Worm (Caenorhabditis elegans) whole organism, L4 larva: Measurements from ENCODE around the gene nsun-5.
A peak's percentile ranks its signal among the peaks of the same experiment; 100 is the strongest.
"Not testable (repeated sequence)": the region's sequence is repeated elsewhere in the genome, so short reads cannot be mapped to it uniquely, and the experiment has no call there.

Source experiments
- D1046.2 ChIP-seq: fragments of 200-800 bp; sonication (Bioruptor generic); IDR thresholded peaks from 2 replicates; pipeline ENCODE4 v1.3.6; 2022; ENCODE audit warnings: missing genetic modification characterization, missing compliant biosample characterization
- F49E8.2 ChIP-seq: sonication (generic microtip); optimal IDR thresholded peaks from 2 replicates; lab custom pipeline; 2016; ENCODE audit warnings: missing compliant biosample characterization, mild to moderate bottlenecking, missing genetic modification characterization, borderline replicate concordance
- T20F7.1 ChIP-seq: fragments of 200-800 bp; sonication (Bioruptor generic); optimal IDR thresholded peaks from 2 replicates; lab custom pipeline; 2018; ENCODE audit warnings: mild to moderate bottlenecking, missing genetic modification characterization, missing compliant biosample characterization
- Y105C5A.15 ChIP-seq: fragments of 200-800 bp; sonication (Bioruptor generic); IDR thresholded peaks from 2 replicates; pipeline ENCODE4 v1.3.6; 2022; ENCODE audit warnings: missing genetic modification characterization, missing compliant biosample characterization
- Y75B8A.6 ChIP-seq: fragments of 200-800 bp; sonication (Bioruptor generic); IDR thresholded peaks from 2 replicates; pipeline ENCODE4 v1.3.6; 2022; ENCODE audit warnings: missing genetic modification reagents, missing genetic modification characterization, missing compliant biosample characterization
- aha-1 ChIP-seq: fragments of 150-350 bp; peaks from one replicate; lab custom pipeline; 2014; ENCODE audit warnings: missing biosample characterization, missing genetic modification characterization
- aly-2 ChIP-seq: sonication (generic microtip); optimal IDR thresholded peaks from 2 replicates; lab custom pipeline; 2018; ENCODE audit warnings: missing biosample characterization, missing genetic modification characterization
- attf-4 ChIP-seq: sonication (generic microtip); optimal IDR thresholded peaks from 3 replicates; lab custom pipeline; 2017; ENCODE audit warnings: missing biosample characterization, missing genetic modification characterization
- daf-16 ChIP-seq, 3 experiments: sonication (generic microtip); optimal IDR thresholded peaks; 2 replicates each; lab custom pipeline; 2016 to 2017; ENCODE audit warnings: missing genetic modification characterization in 3 of 3, missing genetic modification reagents in 3 of 3, mild to moderate bottlenecking in 2 of 3, missing compliant biosample characterization in 2 of 3, missing biosample characterization in 1 of 3, moderate library complexity in 1 of 3
- dmd-6 ChIP-seq: fragments of 200-800 bp; sonication (Bioruptor generic); IDR thresholded peaks from 2 replicates; pipeline ENCODE4 v1.3.6; 2022; ENCODE audit warnings: missing genetic modification reagents, missing genetic modification characterization, missing compliant biosample characterization
- dve-1 ChIP-seq: sonication (generic microtip); optimal IDR thresholded peaks from 2 replicates; lab custom pipeline; 2017; ENCODE audit warnings: antibody characterized with exemption, mild to moderate bottlenecking, missing genetic modification characterization, missing compliant biosample characterization; ENCODE audit not compliant: insufficient read depth
- egl-43 ChIP-seq: fragments of 200-800 bp; sonication (Bioruptor generic); IDR thresholded peaks from 2 replicates; pipeline ENCODE4 v1.3.6; 2022; ENCODE audit warnings: missing genetic modification reagents, missing genetic modification characterization, missing compliant biosample characterization
- lim-7 ChIP-seq: fragments of 200-800 bp; sonication (Bioruptor generic); IDR thresholded peaks from 2 replicates; pipeline ENCODE4 v1.3.6; 2022; ENCODE audit warnings: missing genetic modification characterization, missing compliant biosample characterization
- lin-15B ChIP-seq: fragments of 150-350 bp; sonication (generic microtip); optimal IDR thresholded peaks from 3 replicates; lab custom pipeline; 2014; ENCODE audit warnings: missing biosample characterization, missing genetic modification characterization
- madf-5 ChIP-seq, 2 experiments: fragments of 200-800 bp; sonication (Bioruptor generic); IDR thresholded peaks; 2 replicates each; pipeline ENCODE4 v1.3.6; 2022; ENCODE audit warnings: missing compliant biosample characterization in 2 of 2, missing genetic modification characterization in 2 of 2
- mdt-29 ChIP-seq: fragments of 200-800 bp; sonication (Bioruptor generic); IDR thresholded peaks from 2 replicates; pipeline ENCODE4 v1.3.6; 2022; ENCODE audit warnings: missing genetic modification reagents, missing genetic modification characterization, missing compliant biosample characterization
- mep-1 ChIP-seq: fragments of 150-350 bp; sonication (generic microtip); optimal IDR thresholded peaks from 3 replicates; lab custom pipeline; 2014; ENCODE audit warnings: missing biosample characterization, missing genetic modification characterization
- nhr-102 ChIP-seq: sonication (generic microtip); optimal IDR thresholded peaks from 2 replicates; lab custom pipeline; 2016; ENCODE audit warnings: mild to moderate bottlenecking, missing genetic modification characterization, moderate library complexity, missing compliant biosample characterization
- nhr-11 ChIP-seq: fragments of 150-350 bp; optimal IDR thresholded peaks from 2 replicates; lab custom pipeline; 2014; ENCODE audit warnings: missing biosample characterization, missing genetic modification characterization
- nhr-237 ChIP-seq: sonication (generic microtip); optimal IDR thresholded peaks from 2 replicates; lab custom pipeline; 2017; ENCODE audit warnings: missing biosample characterization, missing genetic modification characterization
- nhr-28 ChIP-seq: fragments of 150-350 bp; optimal IDR thresholded peaks from 2 replicates; lab custom pipeline; 2014; ENCODE audit warnings: missing biosample characterization, missing genetic modification characterization
- nhr-42 ChIP-seq: fragments of 200-800 bp; sonication (Bioruptor generic); IDR thresholded peaks from 2 replicates; pipeline ENCODE4 v1.3.6; 2022; ENCODE audit warnings: missing genetic modification characterization, missing compliant biosample characterization
- pha-4 ChIP-seq, 2 experiments: fragments of 150-350 bp in 1 of 2; fragments of 200-800 bp in 1 of 2; sonication (Bioruptor generic) in 1 of 2; IDR thresholded peaks in 1 of 2; optimal IDR thresholded peaks in 1 of 2; 2 replicates each; pipeline versions ENCODE4 v1.3.6 to Lab custom; 2014 to 2022; ENCODE audit warnings: missing genetic modification characterization in 2 of 2, missing genetic modification reagents in 2 of 2, missing biosample characterization in 1 of 2, missing compliant biosample characterization in 1 of 2
- pqm-1 ChIP-seq: sonication (generic microtip); optimal IDR thresholded peaks from 2 replicates; lab custom pipeline; 2017; ENCODE audit warnings: missing biosample characterization, missing genetic modification characterization
- rbr-2 ChIP-seq: sonication (generic microtip); optimal IDR thresholded peaks from 2 replicates; lab custom pipeline; 2016; ENCODE audit warnings: missing genotype, missing genetic modification characterization, missing compliant biosample characterization
- sdz-12 ChIP-seq: fragments of 200-800 bp; sonication (Bioruptor generic); optimal IDR thresholded peaks from 2 replicates; lab custom pipeline; 2018; ENCODE audit warnings: mild to moderate bottlenecking, missing genetic modification characterization, missing compliant biosample characterization
- spr-1 ChIP-seq: sonication (generic microtip); optimal IDR thresholded peaks from 2 replicates; lab custom pipeline; 2016; ENCODE audit warnings: mild to moderate bottlenecking, missing genetic modification characterization, missing compliant biosample characterization
- tra-1 ChIP-seq: fragments of 200-800 bp; sonication (Bioruptor generic); IDR thresholded peaks from 2 replicates; pipeline ENCODE4 v1.3.6; 2022; ENCODE audit warnings: missing genetic modification reagents, missing genetic modification characterization, missing compliant biosample characterization
- zfp-2 ChIP-seq: sonication (generic microtip); optimal IDR thresholded peaks from 2 replicates; lab custom pipeline; 2016; ENCODE audit warnings: mild to moderate bottlenecking, missing genetic modification characterization, missing compliant biosample characterization
- ztf-7 ChIP-seq: fragments of 150-350 bp; optimal IDR thresholded peaks from 2 replicates; lab custom pipeline; 2014; ENCODE audit warnings: missing biosample characterization, missing genetic modification characterization

Gene nsun-5

ce11 chrII:14967084-14967483 lies 2.3 kb upstream of the nsun-5 start:
- TF ChIP-seq pha-4 (GFP tag; IDR thresholded peaks at IDR 0.05; lab: Robert Waterston, UW) (no peak), pha-4 (tag; optimal IDR thresholded peaks at IDR 0.05; lab: Kevin White, UChicago) (peak; percentile 55), daf-16 (GFP tag; optimal IDR thresholded peaks at IDR 0.05; lab: Kevin White, UChicago) (no peak), daf-16 (tag; optimal IDR thresholded peaks at IDR 0.05; lab: Kevin White, UChicago) (peak; percentile 27), dve-1 (tag; lab: Kevin White, UChicago) (peak; percentile 0), aly-2 (tag; lab: Kevin White, UChicago) (no peak), nhr-28 (tag; lab: Kevin White, UChicago) (peak; percentile 37), aha-1 (tag; lab: Kevin White, UChicago) (peak; percentile 86)
- TF ChIP-seq, all 104 proteins: peak for 5

ce11 chrII:14968275-14968674 lies 1.1 kb upstream of the nsun-5 start:
- no peak for TF ChIP-seq pqm-1 (tag; lab: Kevin White, UChicago)
- no peak for TF ChIP-seq madf-5 (GFP tag; IDR thresholded peaks at IDR 0.05; lab: Robert Waterston, UW)
- no peak for TF ChIP-seq D1046.2 (GFP tag; lab: Robert Waterston, UW)
- TF ChIP-seq nhr-42 (GFP tag; lab: Robert Waterston, UW) = no peak
- TF ChIP-seq sdz-12 = no peak
- no peak for TF ChIP-seq daf-16 (GFP tag; optimal IDR thresholded peaks at IDR 0.05; lab: Kevin White, UChicago)
- TF ChIP-seq daf-16 (tag; optimal IDR thresholded peaks at IDR 0.05; lab: Kevin White, UChicago) = no peak
- TF ChIP-seq mdt-29 (GFP tag; lab: Robert Waterston, UW) = no peak

ce11 chrII:14983909-14984308 lies 14.5 kb downstream of the nsun-5 start, which contains the start of gene Y53F4B.5:
Gene Y53F4B.5 (minus strand): TSS chrII:14984009.
- TF ChIP-seq nhr-11 (tag; lab: Kevin White, UChicago) = no peak
- no peak for TF ChIP-seq nhr-102
- no peak for TF ChIP-seq Y105C5A.15 (GFP tag; lab: Robert Waterston, UW)
- no peak for TF ChIP-seq lim-7 (GFP tag; lab: Robert Waterston, UW)
- no peak for TF ChIP-seq spr-1
- TF ChIP-seq ztf-7 (tag; lab: Kevin White, UChicago) = no peak
- TF ChIP-seq Y75B8A.6 (GFP tag; lab: Robert Waterston, UW) = no peak
- TF ChIP-seq tra-1 (GFP tag; lab: Robert Waterston, UW) = no peak
- TF ChIP-seq lin-15B (tag; lab: Kevin White, UChicago) = no peak
- no peak for TF ChIP-seq nhr-237
- TF ChIP-seq F49E8.2 (tag; lab: Kevin White, UChicago) = no peak
- TF ChIP-seq dmd-6 = no peak
- no peak for TF ChIP-seq attf-4
- TF ChIP-seq egl-43 (GFP tag; lab: Robert Waterston, UW) = no peak
- no peak for TF ChIP-seq aha-1 (tag; lab: Kevin White, UChicago)
- no peak for TF ChIP-seq daf-16 (GFP tag; optimal IDR thresholded peaks at IDR 0.05; lab: Kevin White, UChicago)
- no peak for TF ChIP-seq daf-16 (tag; optimal IDR thresholded peaks at IDR 0.05; lab: Kevin White, UChicago)
- TF ChIP-seq mep-1 (tag; lab: Kevin White, UChicago) = no peak

- not testable (repeated sequence) for TF ChIP-seq T20F7.1 (GFP tag; lab: Kevin White, UChicago); madf-5 (GFP tag; IDR thresholded peaks at IDR 0.05; lab: Robert Waterston, UW); nhr-28 (tag; lab: Kevin White, UChicago)
These were observed 18.8 kb downstream of the nsun-5 start, which contains the start of gene Y53F4B.43 for ce11 chrII:14988171-14988570. Gene Y53F4B.43 (plus strand): TSS chrII:14988471.

ce11 chrII:14992598-14992997 lies 23.2 kb downstream of the nsun-5 start, which contains the start of gene Y53F4B.7:
Gene Y53F4B.7 (plus strand): TSS chrII:14992898.
- not testable (repeated sequence) for TF ChIP-seq rbr-2 (tag; lab: Kevin White, UChicago); madf-5 (GFP tag; IDR thresholded peaks at IDR 0.05; lab: Robert Waterston, UW); zfp-2 (tag; lab: Kevin White, UChicago)
